Worm (Caenorhabditis elegans) whole organism, L1 larva: ENCODE results near the gene H03E18.1.

Experiments used
- mab-9 ChIP-seq: fragments of 200-800 bp; sonication (Bioruptor generic); IDR thresholded peaks from 2 replicates; pipeline ENCODE4 v1.3.6; 2022; ENCODE audit warnings: missing genetic modification reagents, missing genetic modification characterization, missing compliant biosample characterization
- nhr-11 ChIP-seq: fragments of 150-350 bp; optimal IDR thresholded peaks from 2 replicates; lab custom pipeline; 2014; ENCODE audit warnings: missing biosample characterization, missing genetic modification characterization

DNA sequence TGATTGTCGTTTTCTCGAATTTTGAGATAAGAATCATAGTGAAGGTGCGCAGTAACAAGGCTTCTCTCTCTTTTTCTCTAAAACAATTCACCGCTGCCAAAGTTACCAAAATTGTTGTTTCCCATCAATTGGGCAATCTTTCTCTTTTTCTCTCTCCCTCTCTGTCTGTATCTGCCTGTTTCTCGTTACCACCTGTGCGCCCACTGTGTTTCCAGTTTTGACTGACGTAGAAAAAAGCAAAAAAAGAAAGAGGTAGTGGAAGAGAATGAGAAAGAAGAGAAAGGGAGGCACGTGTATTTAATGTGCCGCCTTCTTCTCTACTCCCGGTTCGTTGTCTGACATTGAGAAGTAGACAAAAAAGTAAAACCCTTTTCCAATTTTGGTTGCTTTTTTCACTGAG, 42.4 kb downstream of the H03E18.1 start:
- TF ChIP-seq mab-9 (GFP tag; lab: Robert Waterston, UW) (no peak), nhr-11 (tag; lab: Kevin White, UChicago) (no peak)
